Fruit fly (Drosophila melanogaster) Kc167 (cell line): ENCODE data around the gene vri.

Source experiments
- Myc ChIP-seq: fragments of >200 bp; optimal IDR thresholded peaks from 2 replicates; lab custom pipeline; 2017; ENCODE audit warnings: missing external identifiers
- Sin3A ChIP-seq: fragments of >200 bp; optimal IDR thresholded peaks from 2 replicates; lab custom pipeline; 2018; ENCODE audit warnings: missing external identifiers
- h ChIP-seq: fragments of >200 bp; optimal IDR thresholded peaks from 3 replicates; lab custom pipeline; 2018; ENCODE audit warnings: missing external identifiers
- insv ChIP-seq: fragments of >200 bp; optimal IDR thresholded peaks from 3 replicates; lab custom pipeline; 2018; ENCODE audit warnings: missing external identifiers
- psq ChIP-seq: fragments of >200 bp; optimal IDR thresholded peaks from 2 replicates; lab custom pipeline; 2017; ENCODE audit warnings: missing external identifiers
- ttk ChIP-seq: sonication (Bioruptor generic); optimal IDR thresholded peaks from 2 replicates; lab custom pipeline; 2017; ENCODE audit warnings: missing external identifiers

dm6 chr2L:5320063-5320462 is 31.3 kb downstream of the vri start:
- TF ChIP-seq Sin3A (lab: Kevin White, UChicago) (no peak), ttk (lab: Kevin White, UChicago) (no peak), h (lab: Kevin White, UChicago) (no peak), Myc (lab: Kevin White, UChicago) (no peak), psq (lab: Kevin White, UChicago) (no peak), insv (lab: Kevin White, UChicago) (no peak)
